Fruit fly (Drosophila melanogaster) whole organism, pupa: ENCODE data around the gene CG31688.

Experiments used
- CG12605 ChIP-seq: fragments of 200-800 bp; sonication (Bioruptor generic); IDR thresholded peaks from 2 replicates; pipeline ENCODE4 v1.3.6; 2022; ENCODE audit warnings: missing biosample characterization, missing genetic modification characterization
- CG13204 ChIP-seq: fragments of 200-800 bp; sonication (Bioruptor generic); optimal IDR thresholded peaks from 2 replicates; lab custom pipeline; 2018; ENCODE audit warnings: missing biosample characterization, mild to moderate bottlenecking, missing genetic modification characterization, moderate library complexity
- CG14655 ChIP-seq: fragments of 200-800 bp; sonication (Bioruptor generic); optimal IDR thresholded peaks from 3 replicates; lab custom pipeline; 2017; ENCODE audit warnings: mild to moderate bottlenecking, missing biosample characterization, missing genetic modification reagents, missing genetic modification characterization
- CG15710 ChIP-seq: fragments of 200-800 bp; sonication (Bioruptor generic); optimal IDR thresholded peaks from 2 replicates; lab custom pipeline; 2018; ENCODE audit warnings: missing biosample characterization, mild to moderate bottlenecking, missing genetic modification characterization, moderate library complexity
- CG34367 ChIP-seq: fragments of 200-800 bp; sonication (Bioruptor generic); optimal IDR thresholded peaks from 2 replicates; lab custom pipeline; 2018; ENCODE audit warnings: missing biosample characterization, mild to moderate bottlenecking, missing genetic modification characterization
- CG4496 ChIP-seq: fragments of 200-800 bp; sonication (Bioruptor generic); IDR thresholded peaks from 3 replicates; pipeline ENCODE4 v1.3.6; 2022; ENCODE audit warnings: missing biosample characterization, missing genetic modification characterization
- D1 ChIP-seq: fragments of 200-800 bp; sonication (Bioruptor generic); optimal IDR thresholded peaks from 2 replicates; lab custom pipeline; 2018; ENCODE audit warnings: missing biosample characterization, mild to moderate bottlenecking, missing genetic modification characterization, moderate library complexity
- rn ChIP-seq: fragments of 200-800 bp; sonication (Bioruptor generic); IDR thresholded peaks from 2 replicates; pipeline ENCODE4 v1.3.6; 2022; ENCODE audit warnings: missing biosample characterization, missing genetic modification characterization

DNA sequence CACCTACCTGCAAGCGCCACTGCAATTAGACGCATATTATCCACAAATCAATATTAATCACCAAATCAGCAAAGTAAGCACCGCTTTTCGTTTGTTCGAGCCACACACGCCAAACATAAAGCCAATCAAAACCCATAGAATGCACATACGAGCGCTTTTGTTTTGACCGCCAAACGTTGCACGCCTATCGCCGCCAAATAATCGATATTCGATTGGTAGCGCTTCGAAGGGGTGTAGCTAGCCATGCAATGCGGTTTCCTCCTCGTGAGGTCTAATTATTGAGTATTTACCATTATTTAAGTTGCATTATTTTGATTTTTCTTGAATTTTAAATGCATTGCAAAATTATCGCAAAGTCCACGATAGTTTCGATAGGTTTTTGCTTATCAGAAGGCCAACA lies 1.4 kb downstream of the CG31688 start:
- TF ChIP-seq CG15710 (tag; lab: Kevin White, UChicago) (no peak), D1 (tag; lab: Kevin White, UChicago) (peak; percentile 7), CG14655 (no peak), CG13204 (no peak), CG12605 (no peak), CG34367 (no peak), CG4496 (no peak), rn (GFP tag; lab: Robert Waterston, UW) (no peak)
